Worm (Caenorhabditis elegans): ENCODE data around the gene cpg-8.

The cpg-8 gene

DNA sequence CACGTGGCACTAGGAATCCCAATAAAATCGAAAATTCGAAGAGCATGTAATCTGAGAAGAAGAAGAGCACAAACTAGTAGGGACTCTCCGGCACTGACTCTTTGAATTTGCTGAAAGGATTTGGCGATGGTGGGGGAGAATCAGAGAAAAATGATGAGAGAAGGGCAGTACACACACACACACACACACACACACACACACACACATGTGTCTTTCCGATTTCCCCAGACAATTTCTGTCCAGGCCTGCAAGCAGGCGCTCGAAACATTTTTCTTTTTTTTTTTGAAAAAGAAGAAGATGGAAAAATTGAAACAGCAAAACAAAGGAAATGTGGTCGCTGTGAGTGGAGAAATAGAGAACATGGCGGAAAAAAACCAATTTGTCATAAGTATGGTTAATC, 37.8 kb upstream of the cpg-8 start, which contains the start of gene tig-2 (continued):
- TF ChIP-seq R02D3.7 (tag; optimal IDR thresholded peaks at IDR 0.05): no peak
- no peak for TF ChIP-seq daf-12 (tag; optimal IDR thresholded peaks at IDR 0.05)
- no peak for TF ChIP-seq lir-3 (tag; optimal IDR thresholded peaks at IDR 0.05)

- TF ChIP-seq gei-8 (GFP tag; optimal IDR thresholded peaks at IDR 0.05): no peak
- no peak for TF ChIP-seq ces-1 (GFP tag; optimal IDR thresholded peaks at IDR 0.05)
- TF ChIP-seq aha-1 (tag): peak; percentile 30
Measured at ce11 chrV:4724453-4724852, 32.2 kb upstream of the cpg-8 start, which contains the start of gene F39G3.4. TSS of gene F39G3.4 (plus strand) at chrV:4724753.

DNA sequence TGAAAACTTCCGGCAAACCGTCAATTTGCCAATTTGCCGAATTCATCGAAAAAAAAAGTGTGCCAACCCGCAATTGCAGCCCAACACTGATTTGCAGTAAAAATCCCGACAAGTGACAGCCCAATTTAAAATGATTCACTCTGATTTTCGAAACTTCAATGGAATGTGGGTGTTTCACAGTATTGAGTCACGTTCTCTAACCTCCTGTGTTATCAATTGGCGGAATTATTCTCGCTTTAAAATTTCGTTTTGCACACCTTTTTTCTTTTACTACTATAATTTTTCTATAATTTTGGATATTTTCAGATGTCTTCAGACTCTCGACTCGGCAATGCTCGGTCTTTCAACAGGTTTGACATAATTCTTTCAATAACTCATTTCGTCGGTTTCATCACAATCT, 30.1 kb upstream of the cpg-8 start, which contains the start of gene F39G3.5:
TSS of gene F39G3.5 (plus strand) at position 301 of the 400 bp plus-strand sequence.
- TF ChIP-seq jun-1 (tag; optimal IDR thresholded peaks at IDR 0.05): no peak

- peak; percentile 47 for TF ChIP-seq dmd-6 (GFP tag; IDR thresholded peaks at IDR 0.05)
- peak; percentile 2 for TF ChIP-seq nhr-6 (tag; optimal IDR thresholded peaks at IDR 0.05)
- TF ChIP-seq skn-1 (tag; optimal IDR thresholded peaks at IDR 0.05): no peak
- peak in 1 of 2 experiments; percentile 97 for TF ChIP-seq unc-62 (GFP tag; optimal IDR thresholded peaks at IDR 0.05 in 1 of 2)
- no peak for TF ChIP-seq unc-62 (tag; optimal IDR thresholded peaks at IDR 0.05)
- TF ChIP-seq pqm-1 (tag; optimal IDR thresholded peaks at IDR 0.05): peak; percentile 97
- TF ChIP-seq ceh-82 (tag; optimal IDR thresholded peaks at IDR 0.05): no peak
- TF ChIP-seq dve-1 (tag; optimal IDR thresholded peaks at IDR 0.05; ENCODE audit: insufficient read depth): peak; percentile 21
- TF ChIP-seq daf-16 (GFP tag; optimal IDR thresholded peaks at IDR 0.05): no peak
- TF ChIP-seq daf-16 (tag; optimal IDR thresholded peaks at IDR 0.05): peak; percentile 79
- no peak for TF ChIP-seq F26F4.8 (GFP tag; conservative IDR thresholded peaks at IDR 0.05)
- TF ChIP-seq nhr-28 (tag; optimal IDR thresholded peaks at IDR 0.05): peak; percentile 88
- peak; percentile 50 for TF ChIP-seq hlh-11 (tag; optimal IDR thresholded peaks at IDR 0.05)
Measured at ce11 chrV:4720884-4721464, 28.7 kb upstream of the cpg-8 start.

DNA sequence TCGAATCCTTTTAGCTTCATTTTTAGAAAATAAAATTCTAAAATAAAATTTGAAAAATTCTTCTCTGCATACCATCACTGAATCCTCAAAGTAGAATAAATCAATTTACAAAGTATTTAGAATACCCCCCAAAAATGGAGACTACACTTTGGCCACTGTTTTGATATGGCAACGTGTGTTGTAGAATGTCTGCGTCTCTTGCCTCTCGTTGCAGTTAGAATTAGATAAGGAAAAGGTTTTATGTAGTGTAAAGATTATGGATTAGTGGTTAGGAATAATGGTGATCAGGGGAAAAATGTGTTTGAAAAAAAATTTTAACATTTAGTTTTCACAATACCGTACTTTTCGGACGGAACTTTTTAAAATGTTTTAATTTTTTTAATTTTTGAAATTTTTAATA, 27.7 kb upstream of the cpg-8 start, which contains the start of gene prx-6:
TSS of gene prx-6 (minus strand) at position 129 of the 400 bp plus-strand sequence.
- TF ChIP-seq nhr-28 (tag; optimal IDR thresholded peaks at IDR 0.05) (peak; percentile 92), lin-13 (GFP tag; optimal IDR thresholded peaks at IDR 0.05) (no peak), nhr-42 (GFP tag; IDR thresholded peaks at IDR 0.05) (no peak), aha-1 (tag) (peak; percentile 61), T20F7.1 (GFP tag; optimal IDR thresholded peaks at IDR 0.05) (no peak), dve-1 (tag; optimal IDR thresholded peaks at IDR 0.05; ENCODE audit: insufficient read depth) (peak; percentile 75), nhr-76 (tag; optimal IDR thresholded peaks at IDR 0.05) (no peak), dmd-6 (GFP tag; IDR thresholded peaks at IDR 0.05) (peak; percentile 50), mxl-3 (GFP tag; optimal IDR thresholded peaks at IDR 0.05) (peak; percentile 30), pqm-1 (tag; optimal IDR thresholded peaks at IDR 0.05) (peak; percentile 56), mdl-1 (tag; optimal IDR thresholded peaks at IDR 0.05) (peak in 1 of 2 experiments; percentile 29), lsy-2 (tag; optimal IDR thresholded peaks at IDR 0.05) (no peak), egl-43 (GFP tag; IDR thresholded peaks at IDR 0.05) (no peak), daf-16 (GFP tag; optimal IDR thresholded peaks at IDR 0.05) (no peak), daf-16 (tag; optimal IDR thresholded peaks at IDR 0.05) (peak; percentile 35)

DNA sequence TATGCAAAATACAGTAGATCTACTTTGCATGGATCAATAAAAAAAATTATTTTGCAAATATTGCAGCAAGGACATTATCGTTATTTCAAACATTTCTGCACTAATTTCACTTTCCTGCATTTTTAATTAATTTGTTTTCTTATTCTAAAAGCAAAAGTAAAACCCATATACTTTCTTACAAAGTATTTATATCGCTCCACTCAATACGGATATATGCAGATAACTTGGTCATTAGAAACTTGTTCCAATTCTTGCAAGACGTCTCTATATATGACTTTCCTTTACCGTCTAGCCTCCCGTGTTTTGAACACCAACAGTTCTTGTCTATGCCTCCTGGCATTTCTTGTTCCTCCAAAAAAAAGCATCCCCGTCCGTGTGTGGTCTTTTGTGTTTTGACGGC, 18.2 kb upstream of the cpg-8 start, which contains the start of gene oac-24:
TSS of gene oac-24 (plus strand) at position 301 of the 400 bp plus-strand sequence.
- TF ChIP-seq dmd-6 (GFP tag; IDR thresholded peaks at IDR 0.05) (no peak), zip-11 (GFP tag; IDR thresholded peaks at IDR 0.05) (no peak), mdl-1 (tag; optimal IDR thresholded peaks at IDR 0.05) (no peak), vab-7 (GFP tag; IDR thresholded peaks at IDR 0.05) (no peak), pqm-1 (tag; optimal IDR thresholded peaks at IDR 0.05) (no peak), nhr-41 (GFP tag; IDR thresholded peaks at IDR 0.05) (no peak), sdz-12 (GFP tag; optimal IDR thresholded peaks at IDR 0.05) (no peak), aly-2 (tag; optimal IDR thresholded peaks at IDR 0.05) (no peak), hif-1 (tag; optimal IDR thresholded peaks at IDR 0.05) (no peak), nhr-28 (tag; optimal IDR thresholded peaks at IDR 0.05) (no peak), T20F7.1 (GFP tag; optimal IDR thresholded peaks at IDR 0.05) (no peak), ama-1 (optimal IDR thresholded peaks at IDR 0.05) (no peak), zag-1 (tag; optimal IDR thresholded peaks at IDR 0.05) (no peak)

Measured in whole organism, L4 larva.